Worm (Caenorhabditis elegans) whole organism, L2 larva: ENCODE measurements around the gene rpl-11.1.

Source experiments
- C34F6.9 ChIP-seq: fragments of 150-350 bp; optimal IDR thresholded peaks from 2 replicates; lab custom pipeline; 2014; ENCODE audit warnings: missing biosample characterization, missing genetic modification characterization
- F13H6.1 ChIP-seq: sonication (generic microtip); optimal IDR thresholded peaks from 2 replicates; lab custom pipeline; 2016; ENCODE audit warnings: missing genetic modification characterization, missing compliant biosample characterization
- R02D3.7 ChIP-seq: fragments of 150-350 bp; optimal IDR thresholded peaks from 2 replicates; lab custom pipeline; 2014; ENCODE audit warnings: missing biosample characterization, missing genetic modification characterization
- Y55F3AM.14 ChIP-seq: fragments of 200-800 bp; sonication (Bioruptor generic); optimal IDR thresholded peaks from 2 replicates; lab custom pipeline; 2018; ENCODE audit warnings: mild to moderate bottlenecking, missing genetic modification characterization, missing compliant biosample characterization
- aly-2 ChIP-seq: fragments of 150-350 bp; optimal IDR thresholded peaks from 2 replicates; lab custom pipeline; 2014; ENCODE audit warnings: missing biosample characterization, missing genetic modification characterization
- ama-1 ChIP-seq: fragments of 150-350 bp; optimal IDR thresholded peaks from 2 replicates; lab custom pipeline; 2018; ENCODE audit warnings: inconsistent platforms
- ceh-82 ChIP-seq: fragments of 150-350 bp; optimal IDR thresholded peaks from 2 replicates; lab custom pipeline; 2014; ENCODE audit warnings: missing biosample characterization, missing genetic modification characterization
- crh-2 ChIP-seq: sonication (generic microtip); optimal IDR thresholded peaks from 2 replicates; lab custom pipeline; 2017; ENCODE audit warnings: missing biosample characterization, missing genetic modification characterization
- dmd-4 ChIP-seq: sonication (generic microtip); optimal IDR thresholded peaks from 2 replicates; lab custom pipeline; 2017; ENCODE audit warnings: missing biosample characterization, missing genetic modification characterization
- elt-1 ChIP-seq: fragments of 150-350 bp; optimal IDR thresholded peaks from 2 replicates; lab custom pipeline; 2014; ENCODE audit warnings: missing biosample characterization, missing genetic modification characterization
- fos-1 ChIP-seq: fragments of 150-350 bp; optimal IDR thresholded peaks from 2 replicates; lab custom pipeline; 2014; ENCODE audit warnings: missing biosample characterization, missing genetic modification characterization
- gmeb-1 ChIP-seq: fragments of 150-350 bp; optimal IDR thresholded peaks from 2 replicates; lab custom pipeline; 2014; ENCODE audit warnings: missing biosample characterization, missing genetic modification characterization
- lin-11 ChIP-seq: fragments of 150-350 bp; sonication (generic microtip); optimal IDR thresholded peaks from 2 replicates; lab custom pipeline; 2014; ENCODE audit warnings: missing biosample characterization, missing genetic modification characterization, inconsistent platforms, mixed read lengths
- lin-13 ChIP-seq: fragments of 150-350 bp; optimal IDR thresholded peaks from 2 replicates; lab custom pipeline; 2014; ENCODE audit warnings: missing biosample characterization, missing genetic modification reagents, missing genetic modification characterization
- lin-39 ChIP-seq: fragments of 150-350 bp; optimal IDR thresholded peaks from 2 replicates; lab custom pipeline; 2014; ENCODE audit warnings: missing biosample characterization, missing genetic modification reagents, missing genetic modification characterization
- lsy-2 ChIP-seq, 2 experiments: fragments of 150-350 bp in 1 of 2; sonication (generic microtip) in 1 of 2; optimal IDR thresholded peaks; 2 replicates each; lab custom pipeline; 2014 to 2017; ENCODE audit warnings: missing biosample characterization in 2 of 2, missing genetic modification characterization in 2 of 2
- mab-5 ChIP-seq: fragments of 150-350 bp; optimal IDR thresholded peaks from 2 replicates; lab custom pipeline; 2014; ENCODE audit warnings: missing biosample characterization, missing genetic modification characterization
- mbf-1 ChIP-seq: sonication (generic microtip); optimal IDR thresholded peaks from 2 replicates; lab custom pipeline; 2017; ENCODE audit warnings: missing biosample characterization, missing genetic modification characterization
- nhr-11 ChIP-seq: fragments of 150-350 bp; optimal IDR thresholded peaks from 2 replicates; lab custom pipeline; 2014; ENCODE audit warnings: missing biosample characterization, missing genetic modification characterization
- nhr-12 ChIP-seq: fragments of 150-350 bp; optimal IDR thresholded peaks from 2 replicates; lab custom pipeline; 2014; ENCODE audit warnings: missing biosample characterization, missing genetic modification characterization
- nhr-129 ChIP-seq: fragments of 150-350 bp; optimal IDR thresholded peaks from 2 replicates; lab custom pipeline; 2014; ENCODE audit warnings: missing biosample characterization, missing genetic modification characterization
- nhr-21 ChIP-seq: fragments of 150-350 bp; optimal IDR thresholded peaks from 2 replicates; lab custom pipeline; 2014; ENCODE audit warnings: missing biosample characterization, missing genetic modification characterization
- nhr-23 ChIP-seq: fragments of 150-350 bp; optimal IDR thresholded peaks from 2 replicates; lab custom pipeline; 2014; ENCODE audit warnings: missing biosample characterization, missing genetic modification reagents, missing genetic modification characterization
- nhr-237 ChIP-seq: fragments of 150-350 bp; optimal IDR thresholded peaks from 2 replicates; lab custom pipeline; 2014; ENCODE audit warnings: missing biosample characterization, missing genetic modification characterization
- nhr-77 ChIP-seq: fragments of 150-350 bp; optimal IDR thresholded peaks from 2 replicates; lab custom pipeline; 2014; ENCODE audit warnings: missing biosample characterization, missing genetic modification characterization
- peb-1 ChIP-seq: fragments of 150-350 bp; optimal IDR thresholded peaks from 2 replicates; lab custom pipeline; 2014; ENCODE audit warnings: missing biosample characterization, missing genetic modification characterization
- sem-4 ChIP-seq: fragments of 150-350 bp; optimal IDR thresholded peaks from 2 replicates; lab custom pipeline; 2014; ENCODE audit warnings: missing biosample characterization, missing genetic modification reagents, missing genetic modification characterization
- sma-3 ChIP-seq: sonication (generic microtip); optimal IDR thresholded peaks from 2 replicates; lab custom pipeline; 2016; ENCODE audit warnings: missing genetic modification reagents, missing genetic modification characterization, missing compliant biosample characterization
- sma-9 ChIP-seq, 2 experiments: fragments of 150-350 bp in 1 of 2; sonication (generic microtip) in 1 of 2; optimal IDR thresholded peaks; 2 replicates each; lab custom pipeline; 2014 to 2016; ENCODE audit warnings: missing genetic modification characterization in 2 of 2, mild to moderate bottlenecking in 1 of 2, missing biosample characterization in 1 of 2, missing compliant biosample characterization in 1 of 2, missing genetic modification reagents in 1 of 2, moderate library complexity in 1 of 2
- snpc-4 ChIP-seq: fragments of 150-350 bp; optimal IDR thresholded peaks from 2 replicates; lab custom pipeline; 2014; ENCODE audit warnings: missing biosample characterization, missing genetic modification characterization
- unc-39 ChIP-seq: fragments of 150-350 bp; optimal IDR thresholded peaks from 2 replicates; lab custom pipeline; 2014; ENCODE audit warnings: missing biosample characterization, missing genetic modification characterization
- unc-55 ChIP-seq: fragments of 150-350 bp; sonication (generic microtip); optimal IDR thresholded peaks from 3 replicates; lab custom pipeline; 2014; ENCODE audit warnings: missing biosample characterization, missing genetic modification reagents, missing genetic modification characterization
- unc-62 ChIP-seq: fragments of 150-350 bp; optimal IDR thresholded peaks from 2 replicates; lab custom pipeline; 2014; ENCODE audit warnings: missing biosample characterization, missing genetic modification reagents, missing genetic modification characterization
- zag-1 ChIP-seq: fragments of 150-350 bp; optimal IDR thresholded peaks from 2 replicates; lab custom pipeline; 2014; ENCODE audit warnings: missing biosample characterization, missing genetic modification characterization
- ztf-11 ChIP-seq: sonication (generic microtip); optimal IDR thresholded peaks from 2 replicates; lab custom pipeline; 2017; ENCODE audit warnings: missing biosample characterization, missing genetic modification characterization
- ztf-4 ChIP-seq: fragments of 150-350 bp; optimal IDR thresholded peaks from 2 replicates; lab custom pipeline; 2014; ENCODE audit warnings: missing biosample characterization, missing genetic modification characterization

Gene rpl-11.1

DNA sequence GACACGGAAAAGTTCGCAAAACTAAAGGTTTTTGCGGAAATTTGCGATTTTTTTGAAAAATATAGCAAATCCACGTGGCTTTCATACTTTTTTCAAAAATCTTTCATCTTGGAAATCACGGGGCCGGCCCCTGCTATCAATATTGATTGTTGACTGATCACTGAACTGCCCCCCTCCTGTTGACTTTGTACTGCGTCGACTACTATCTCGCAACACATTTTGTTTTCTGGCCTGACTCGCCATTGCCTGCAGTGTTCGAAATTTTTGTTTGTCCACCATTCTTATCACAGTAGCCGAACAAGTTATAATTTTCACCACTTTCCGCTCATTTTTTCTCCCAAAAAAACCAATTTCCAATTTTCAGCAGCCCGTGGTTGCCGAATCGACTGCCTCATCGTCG, 4.8 kb downstream of the rpl-11.1 start:
- TF ChIP-seq nhr-129 (tag; lab: Kevin White, UChicago) = peak; percentile 11
- no peak for TF ChIP-seq lsy-2 (tag; optimal IDR thresholded peaks at IDR 0.05; lab: Kevin White, UChicago)
- TF ChIP-seq, all 48 proteins: peak for 1

- TF ChIP-seq unc-39 (tag; lab: Kevin White, UChicago) (no peak), sma-3 (no peak), dmd-4 (tag; lab: Kevin White, UChicago) (no peak), ztf-11 (tag; lab: Kevin White, UChicago) (no peak), unc-62 (GFP tag; lab: Kevin White, UChicago) (no peak), Y55F3AM.14 (GFP tag; lab: Kevin White, UChicago) (no peak), fos-1 (tag; lab: Kevin White, UChicago) (peak; percentile 51)
Observed at ce11 chrV:3580385-3580784, 5.5 kb downstream of the rpl-11.1 start.

ce11 chrV:3579795-3580194, 6.1 kb downstream of the rpl-11.1 start:
- TF ChIP-seq F13H6.1 (tag; lab: Kevin White, UChicago) (peak; percentile 44), unc-55 (GFP tag; lab: Kevin White, UChicago) (peak; percentile 55), nhr-77 (no peak), aly-2 (no peak), lin-13 (GFP tag; lab: Kevin White, UChicago) (peak; percentile 44), peb-1 (tag; lab: Kevin White, UChicago) (no peak), crh-2 (tag; lab: Kevin White, UChicago) (peak; percentile 49), gmeb-1 (tag; lab: Kevin White, UChicago) (peak; percentile 51), sma-9 (GFP tag; optimal IDR thresholded peaks at IDR 0.05; lab: Kevin White, UChicago) (peak; percentile 75), sma-9 (tag; optimal IDR thresholded peaks at IDR 0.05; lab: Kevin White, UChicago) (no peak), ama-1 (lab: Kevin White, UChicago) (peak; percentile 57), lsy-2 (tag; optimal IDR thresholded peaks at IDR 0.05; lab: Kevin White, UChicago) (peak in 1 of 2 experiments; percentile 61), fos-1 (tag; lab: Kevin White, UChicago) (peak; percentile 64), zag-1 (no peak), snpc-4 (tag; lab: Kevin White, UChicago) (peak; percentile 42), sma-3 (peak; percentile 9), nhr-129 (tag; lab: Kevin White, UChicago) (peak; percentile 75), nhr-23 (no peak), C34F6.9 (peak; percentile 45), unc-62 (GFP tag; lab: Kevin White, UChicago) (no peak)

- TF ChIP-seq sma-9 (GFP tag; optimal IDR thresholded peaks at IDR 0.05; lab: Kevin White, UChicago) (no peak), sma-9 (tag; optimal IDR thresholded peaks at IDR 0.05; lab: Kevin White, UChicago) (no peak), elt-1 (tag; lab: Kevin White, UChicago) (no peak), zag-1 (no peak), mab-5 (tag; lab: Kevin White, UChicago) (no peak), Y55F3AM.14 (GFP tag; lab: Kevin White, UChicago) (no peak), nhr-237 (tag; lab: Kevin White, UChicago) (no peak), ztf-4 (no peak), sem-4 (tag; lab: Kevin White, UChicago) (no peak), lin-39 (no peak), nhr-12 (tag; lab: Kevin White, UChicago) (no peak), R02D3.7 (tag; lab: Kevin White, UChicago) (no peak), C34F6.9 (peak; percentile 40), lin-11 (tag; lab: Kevin White, UChicago) (peak; percentile 14), mbf-1 (tag; lab: Kevin White, UChicago) (no peak), aly-2 (no peak), nhr-129 (tag; lab: Kevin White, UChicago) (peak; percentile 67), nhr-11 (tag; lab: Kevin White, UChicago) (no peak), nhr-77 (no peak), fos-1 (tag; lab: Kevin White, UChicago) (no peak), nhr-21 (tag; lab: Kevin White, UChicago) (no peak), ceh-82 (tag; lab: Kevin White, UChicago) (no peak)
- TF ChIP-seq, all 48 proteins: peak for 3
Observed at ce11 chrV:3579248-3579647, 6.6 kb downstream of the rpl-11.1 start.
